Worm (Caenorhabditis elegans) whole organism, L3 larva: Measurements from ENCODE around the gene aakg-2.

Source experiments
- ceh-16 ChIP-seq: sonication (generic microtip); optimal IDR thresholded peaks from 2 replicates; lab custom pipeline; 2017; ENCODE audit warnings: missing biosample characterization, missing genetic modification characterization
- nhr-11 ChIP-seq: fragments of 150-350 bp; optimal IDR thresholded peaks from 2 replicates; lab custom pipeline; 2014; ENCODE audit warnings: missing biosample characterization, missing genetic modification characterization
- pha-4 ChIP-seq: fragments of 150-350 bp; optimal IDR thresholded peaks from 2 replicates; lab custom pipeline; 2014; ENCODE audit warnings: missing biosample characterization, missing genetic modification reagents, missing genetic modification characterization

DNA sequence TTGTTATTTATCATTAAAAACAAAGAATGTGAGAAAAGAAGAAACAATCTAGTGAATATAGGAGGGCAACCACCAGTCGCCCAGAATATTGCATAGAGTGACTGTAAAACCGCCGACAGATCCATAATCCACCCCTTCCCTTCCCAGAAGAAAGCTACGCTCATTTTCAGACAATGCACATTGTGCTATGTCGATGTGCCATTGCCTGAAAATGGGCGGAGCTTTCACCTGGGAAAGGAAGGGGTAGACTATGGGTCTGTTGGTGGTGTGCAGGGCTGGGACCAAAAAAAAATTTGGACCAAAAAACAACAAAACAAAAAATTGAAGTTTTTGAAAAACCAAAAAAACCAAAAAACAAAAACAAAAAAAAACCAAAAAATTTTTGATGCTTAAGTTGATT, 34.8 kb upstream of the aakg-2 start, which contains the start of gene F39F10.4:
- TF ChIP-seq pha-4 (tag; lab: Kevin White, UChicago), result no peak
- TF ChIP-seq nhr-11, result no peak
- no peak for TF ChIP-seq ceh-16 (tag; lab: Kevin White, UChicago)
